Fruit fly (Drosophila melanogaster) whole organism, prepupa: ENCODE measurements around the gene mof.

Source experiments
- CG11294 ChIP-seq: fragments of 200-800 bp; sonication (Bioruptor generic); IDR thresholded peaks from 2 replicates; pipeline ENCODE4 v1.3.6; 2022; ENCODE audit warnings: missing biosample characterization, missing genetic modification characterization
- CG15336 ChIP-seq: fragments of 200-800 bp; sonication (Bioruptor generic); IDR thresholded peaks from 2 replicates; pipeline ENCODE4 v1.3.6; 2022; ENCODE audit warnings: missing biosample characterization, missing genetic modification characterization
- CG4318 ChIP-seq: fragments of 200-800 bp; sonication (Bioruptor generic); optimal IDR thresholded peaks from 3 replicates; lab custom pipeline; 2017; ENCODE audit warnings: missing biosample characterization, mild to moderate bottlenecking, missing genetic modification characterization
- CG9139 ChIP-seq: fragments of 200-800 bp; sonication (Bioruptor generic); optimal IDR thresholded peaks from 3 replicates; lab custom pipeline; 2017; ENCODE audit warnings: missing biosample characterization, mild to moderate bottlenecking, missing genetic modification characterization
- Eip93F ChIP-seq: fragments of 200-800 bp; sonication (Bioruptor generic); optimal IDR thresholded peaks from 2 replicates; lab custom pipeline; 2016; ENCODE audit warnings: missing biosample characterization, mild to moderate bottlenecking, missing genetic modification characterization
- Hr38 ChIP-seq: sonication (Bioruptor generic); optimal IDR thresholded peaks from 2 replicates; lab custom pipeline; 2016; ENCODE audit warnings: missing biosample characterization, missing genetic modification characterization
- Hr39 ChIP-seq: fragments of 200-800 bp; sonication (Bioruptor generic); optimal IDR thresholded peaks from 2 replicates; lab custom pipeline; 2016; ENCODE audit warnings: missing biosample characterization, missing genetic modification characterization
- OdsH ChIP-seq: fragments of 200-800 bp; sonication (Bioruptor generic); optimal IDR thresholded peaks from 3 replicates; lab custom pipeline; 2016; ENCODE audit warnings: missing biosample characterization, missing genetic modification characterization
- cyc ChIP-seq: fragments of 200-800 bp; sonication (Bioruptor generic); optimal IDR thresholded peaks from 3 replicates; lab custom pipeline; 2016; ENCODE audit warnings: missing biosample characterization, missing genetic modification characterization
- dsx ChIP-seq: fragments of 200-800 bp; optimal IDR thresholded peaks from 3 replicates; lab custom pipeline; 2019; ENCODE audit warnings: missing biosample characterization, mild to moderate bottlenecking, missing genetic modification characterization, moderate library complexity; ENCODE audit not compliant: poor library complexity, severe bottlenecking
- spab ChIP-seq: fragments of 200-800 bp; sonication (Bioruptor generic); optimal IDR thresholded peaks from 2 replicates; lab custom pipeline; 2017; ENCODE audit warnings: missing biosample characterization, mild to moderate bottlenecking, missing genetic modification characterization, missing genetic modification reagents
- vri ChIP-seq: fragments of 200-800 bp; sonication (Bioruptor generic); optimal IDR thresholded peaks from 3 replicates; lab custom pipeline; 2016; ENCODE audit warnings: missing biosample characterization, mild to moderate bottlenecking, missing genetic modification characterization

- no peak for TF ChIP-seq CG4318 (GFP tag; lab: Kevin White, UChicago)
- TF ChIP-seq cyc (GFP tag; lab: Kevin White, UChicago): no peak
- no peak for TF ChIP-seq CG11294 (GFP tag; lab: Robert Waterston, UW)
- TF ChIP-seq CG9139 (GFP tag; lab: Kevin White, UChicago): no peak
- TF ChIP-seq Hr39 (GFP tag; lab: Kevin White, UChicago): no peak
- no peak for TF ChIP-seq spab (GFP tag; lab: Kevin White, UChicago)
- no peak for TF ChIP-seq dsx (GFP tag; lab: Kevin White, UChicago)
- TF ChIP-seq CG15336: no peak
- TF ChIP-seq OdsH (GFP tag; lab: Kevin White, UChicago): no peak
- TF ChIP-seq vri (GFP tag; lab: Kevin White, UChicago): peak; percentile 11
- no peak for TF ChIP-seq Eip93F (GFP tag; lab: Kevin White, UChicago)
- TF ChIP-seq Hr38 (GFP tag; lab: Kevin White, UChicago): no peak
These were observed 16.5 kb upstream of the mof start for dm6 chrX:5893165-5893564.
